Fruit fly (Drosophila melanogaster): ENCODE measurements around the gene CCT7.

CCT7 gene

dm6 chr3R:8815074-8815473 is 13.7 kb downstream of the CCT7 start:
- no peak for TF ChIP-seq CG8478 (optimal IDR thresholded peaks at IDR 0.05)
- no peak for TF ChIP-seq CTCF (optimal IDR thresholded peaks at IDR 0.05)

dm6 chr3R:8818239-8818638 is 16.9 kb downstream of the CCT7 start:
- TF ChIP-seq CTCF (optimal IDR thresholded peaks at IDR 0.05) (no peak), CG8478 (optimal IDR thresholded peaks at IDR 0.05) (no peak)

- TF ChIP-seq CG8478 (optimal IDR thresholded peaks at IDR 0.05) (no peak), CTCF (optimal IDR thresholded peaks at IDR 0.05) (no peak)
Measured at dm6 chr3R:8819551-8820057, 18.2 kb downstream of the CCT7 start.

dm6 chr3R:8820428-8820912 is 19.1 kb downstream of the CCT7 start, which contains the start of gene aqz:
aqz (minus strand) TSS chr3R:8820682.
- no peak for TF ChIP-seq CG8478 (optimal IDR thresholded peaks at IDR 0.05)
- peak; percentile 51 to 64 for TF ChIP-seq CTCF (optimal IDR thresholded peaks at IDR 0.05)

- TF ChIP-seq CG8478 (optimal IDR thresholded peaks at IDR 0.05), result no peak
- no peak for TF ChIP-seq CTCF (optimal IDR thresholded peaks at IDR 0.05)
Measured at dm6 chr3R:8821623-8822022, 20.3 kb downstream of the CCT7 start, which contains the start of gene CG8369. CG8369 (plus strand) TSS chr3R:8822008.

dm6 chr3R:8822919-8823318 is 21.6 kb downstream of the CCT7 start:
- no peak for TF ChIP-seq CG8478 (optimal IDR thresholded peaks at IDR 0.05)
- TF ChIP-seq CTCF (optimal IDR thresholded peaks at IDR 0.05), result no peak

- TF ChIP-seq CG8478 (optimal IDR thresholded peaks at IDR 0.05) (no peak), CTCF (optimal IDR thresholded peaks at IDR 0.05) (no peak)
Measured at dm6 chr3R:8823761-8824499, 22.6 kb downstream of the CCT7 start, which contains the start of the genes IscU and CG8379. IscU (minus strand) TSS chr3R:8824177. CG8379 (plus strand) TSS chr3R:8824411.

- TF ChIP-seq CG8478 (optimal IDR thresholded peaks at IDR 0.05), result no peak
- TF ChIP-seq CTCF (optimal IDR thresholded peaks at IDR 0.05), result no peak
Measured at dm6 chr3R:8841038-8841437, 39.7 kb downstream of the CCT7 start.

- TF ChIP-seq CG8478 (optimal IDR thresholded peaks at IDR 0.05) (no peak), CTCF (optimal IDR thresholded peaks at IDR 0.05) (no peak)
Measured at dm6 chr3R:8841533-8841932, 40.2 kb downstream of the CCT7 start.

- TF ChIP-seq CG8478 (optimal IDR thresholded peaks at IDR 0.05), result no peak
Measured at dm6 chr3R:8843942-8844637, 42.7 kb downstream of the CCT7 start.

dm6 chr3R:8844955-8845354 is 43.6 kb downstream of the CCT7 start:
- TF ChIP-seq CG8478 (optimal IDR thresholded peaks at IDR 0.05), result no peak
- no peak for TF ChIP-seq CTCF (optimal IDR thresholded peaks at IDR 0.05)

dm6 chr3R:8846154-8846648 is 44.8 kb downstream of the CCT7 start:
- TF ChIP-seq CG8478 (optimal IDR thresholded peaks at IDR 0.05) (no peak), CTCF (optimal IDR thresholded peaks at IDR 0.05) (no peak)

dm6 chr3R:8847096-8847639 is 45.8 kb downstream of the CCT7 start:
- TF ChIP-seq CG8478 (optimal IDR thresholded peaks at IDR 0.05), result no peak
- TF ChIP-seq CTCF (optimal IDR thresholded peaks at IDR 0.05), result no peak

dm6 chr3R:8848190-8848589 is 46.8 kb downstream of the CCT7 start:
- TF ChIP-seq CTCF (optimal IDR thresholded peaks at IDR 0.05) (no peak), CG8478 (optimal IDR thresholded peaks at IDR 0.05) (no peak)
